Fruit fly (Drosophila melanogaster): ENCODE results near the gene Cp38.

Gene Cp38

DNA sequence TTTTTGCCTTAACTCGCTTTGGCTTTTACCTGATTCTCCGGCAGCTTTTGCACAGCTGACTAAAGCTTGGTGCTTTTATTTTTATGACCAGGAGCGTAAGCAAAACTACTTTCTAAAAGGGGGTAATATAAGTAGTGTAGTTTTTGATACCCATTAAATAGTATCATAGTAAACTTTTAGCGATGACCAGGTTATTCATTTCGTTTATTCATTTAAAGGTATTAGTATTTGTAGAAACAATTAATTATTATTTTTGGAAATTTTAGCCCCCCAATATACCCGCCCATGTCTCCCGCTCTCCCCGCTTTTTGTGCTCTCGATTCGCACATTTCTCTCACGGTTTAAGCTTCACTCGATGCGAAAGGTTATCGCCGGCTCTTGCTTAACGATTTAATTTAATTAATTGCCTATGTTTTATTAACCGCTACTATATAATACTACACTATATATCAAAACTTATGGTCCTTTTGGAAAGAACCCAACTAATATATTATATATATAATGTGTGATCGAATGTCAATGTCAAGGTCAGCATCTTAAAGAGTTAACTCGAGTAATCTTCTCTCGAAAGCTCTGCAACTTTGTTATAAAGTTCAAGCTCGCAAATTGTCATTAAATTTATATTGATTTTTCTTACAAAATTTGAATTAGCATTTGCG, 17.1 kb upstream of the Cp38 start, which contains the start of gene Sptr (continued):
- TF ChIP-seq dimm (GFP tag; IDR thresholded peaks at IDR 0.05) = peak; percentile 65
- no peak for TF ChIP-seq cad (GFP tag; optimal IDR thresholded peaks at IDR 0.05)
- peak; percentile 77 for TF ChIP-seq E2f2 (GFP tag; IDR thresholded peaks at IDR 0.05)
- peak; percentile 32 for TF ChIP-seq twi (tag; optimal IDR thresholded peaks at IDR 0.05)
- TF ChIP-seq zf30C (GFP tag; optimal IDR thresholded peaks at IDR 0.05) = no peak
- peak; percentile 57 for TF ChIP-seq CG1529 (GFP tag; optimal IDR thresholded peaks at IDR 0.05)
- peak; percentile 50; the same call in 2 of the 3 replicates for TF ChIP-seq jigr1 (GFP tag; IDR thresholded peaks at IDR 0.05)
- no peak for TF ChIP-seq TFAM (GFP tag; optimal IDR thresholded peaks at IDR 0.05)
- no peak for TF ChIP-seq z (GFP tag; IDR thresholded peaks at IDR 0.05)
- TF ChIP-seq CG15073 (GFP tag; optimal IDR thresholded peaks at IDR 0.05) = no peak
- peak; percentile 92 for TF ChIP-seq tgo (GFP tag; IDR thresholded peaks at IDR 0.05)
- no peak for TF ChIP-seq Dip2 (GFP tag; IDR thresholded peaks at IDR 0.05)
- TF ChIP-seq klu (GFP tag; IDR thresholded peaks at IDR 0.05) = peak; percentile 81
- TF ChIP-seq D19A (tag; optimal IDR thresholded peaks at IDR 0.05) = peak; percentile 79
- TF ChIP-seq Sox102F (GFP tag; optimal IDR thresholded peaks at IDR 0.05) = peak; percentile 86
- TF ChIP-seq mam (GFP tag; optimal IDR thresholded peaks at IDR 0.05) = peak; percentile 86
- TF ChIP-seq CG10959 (GFP tag; IDR thresholded peaks at IDR 0.05) = peak; percentile 31; the same call in 1 of the 2 replicates
- TF ChIP-seq CTCF (GFP tag; optimal IDR thresholded peaks at IDR 0.05) = peak; percentile 33
- TF ChIP-seq H2.0 (GFP tag; IDR thresholded peaks at IDR 0.05) = peak; percentile 86
- peak; percentile 26 for TF ChIP-seq Sry-δ (GFP tag; optimal IDR thresholded peaks at IDR 0.05)
- TF ChIP-seq CG6813 (GFP tag; optimal IDR thresholded peaks at IDR 0.05) = peak; percentile 91
- TF ChIP-seq schlank (tag; optimal IDR thresholded peaks at IDR 0.05) = peak; percentile 76
- peak; percentile 73; the same call in 2 of the 3 replicates for TF ChIP-seq CG3726 (GFP tag; IDR thresholded peaks at IDR 0.05)
- TF ChIP-seq CHES-1-like (GFP tag; optimal IDR thresholded peaks at IDR 0.05) = peak; percentile 63
- peak; percentile 90 for TF ChIP-seq Taf1 (GFP tag; IDR thresholded peaks at IDR 0.05)
- TF ChIP-seq Dll (GFP tag; IDR thresholded peaks at IDR 0.05; ENCODE audit: partially characterized antibody) = no peak
- TF ChIP-seq fd64A (GFP tag; optimal IDR thresholded peaks at IDR 0.05) = no peak
- TF ChIP-seq NC2α (GFP tag; optimal IDR thresholded peaks at IDR 0.05) = no peak
- no peak for TF ChIP-seq Opbp (GFP tag; IDR thresholded peaks at IDR 0.05; ENCODE audit: partially characterized antibody)
- TF ChIP-seq CG17829 (tag; optimal IDR thresholded peaks at IDR 0.05) = peak; percentile 80
- TF ChIP-seq ATbp (GFP tag; optimal IDR thresholded peaks at IDR 0.05) = peak; percentile 80
- TF ChIP-seq CG1832 (GFP tag; optimal IDR thresholded peaks at IDR 0.05) = no peak
- TF ChIP-seq Meics (GFP tag; optimal IDR thresholded peaks at IDR 0.05) = peak; percentile 94
- TF ChIP-seq Camta (GFP tag; optimal IDR thresholded peaks at IDR 0.05) = peak; percentile 58
- TF ChIP-seq Hmx (GFP tag; optimal IDR thresholded peaks at IDR 0.05) = peak; percentile 65
- TF ChIP-seq CG16813 (GFP tag; IDR thresholded peaks at IDR 0.05; ENCODE audit: partially characterized antibody) = no peak
- peak; percentile 68 for TF ChIP-seq slou (GFP tag; optimal IDR thresholded peaks at IDR 0.05)
- peak; percentile 67 for TF ChIP-seq eyg (GFP tag; optimal IDR thresholded peaks at IDR 0.05)
- TF ChIP-seq Drgx (GFP tag; IDR thresholded peaks at IDR 0.05) = peak; percentile 95
- TF ChIP-seq vvl (GFP tag; IDR thresholded peaks at IDR 0.05) = peak; percentile 95
- TF ChIP-seq Ptx1 (GFP tag; IDR thresholded peaks at IDR 0.05) = peak; percentile 90
- peak; percentile 88 for TF ChIP-seq ci (GFP tag; IDR thresholded peaks at IDR 0.05)
- peak; percentile 66 for TF ChIP-seq Dad (GFP tag; optimal IDR thresholded peaks at IDR 0.05)
- TF ChIP-seq dmrt11E (tag; optimal IDR thresholded peaks at IDR 0.05) = no peak
- TF ChIP-seq grau (tag; optimal IDR thresholded peaks at IDR 0.05) = peak; percentile 91
- peak; percentile 94 for TF ChIP-seq slbo (GFP tag; IDR thresholded peaks at IDR 0.05)
- TF ChIP-seq nau (GFP tag; optimal IDR thresholded peaks at IDR 0.05) = peak; percentile 80
- TF ChIP-seq psq (GFP tag; optimal IDR thresholded peaks at IDR 0.05) = peak; percentile 51
- peak; percentile 92 for TF ChIP-seq CG15269 (tag; optimal IDR thresholded peaks at IDR 0.05)
- peak; percentile 90 for TF ChIP-seq NFAT (GFP tag; IDR thresholded peaks at IDR 0.05)
- peak; percentile 37; the same call in 1 of the 2 replicates for TF ChIP-seq GATAe (GFP tag; conservative IDR thresholded peaks at IDR 0.05)
